Fruit fly (Drosophila melanogaster): ENCODE measurements around the gene Jon99Fi.
A peak's percentile ranks its signal among the peaks of the same experiment; 100 is the strongest.

Gene Jon99Fi

dm6 chr3R:30500226-30500625, 11.5 kb downstream of the Jon99Fi start, which contains the start of gene PH4alphaNE1:
TSS of gene PH4alphaNE1 (minus strand) at chr3R:30500326.
- no peak for TF ChIP-seq CrebA (GFP tag; optimal IDR thresholded peaks at IDR 0.05; ENCODE audit: borderline replicate concordance)
- TF ChIP-seq Hr83 (GFP tag; optimal IDR thresholded peaks at IDR 0.05; ENCODE audit: poor library complexity, severe bottlenecking) = no peak
- TF ChIP-seq dl (GFP tag; optimal IDR thresholded peaks at IDR 0.05; ENCODE audit: insufficient read depth in 1 of 2, partially characterized antibody in 2 of 2) = no peak
- no peak for TF ChIP-seq pan (optimal IDR thresholded peaks at IDR 0.05)
- TF ChIP-seq psq (GFP tag; optimal IDR thresholded peaks at IDR 0.05) = no peak

DNA sequence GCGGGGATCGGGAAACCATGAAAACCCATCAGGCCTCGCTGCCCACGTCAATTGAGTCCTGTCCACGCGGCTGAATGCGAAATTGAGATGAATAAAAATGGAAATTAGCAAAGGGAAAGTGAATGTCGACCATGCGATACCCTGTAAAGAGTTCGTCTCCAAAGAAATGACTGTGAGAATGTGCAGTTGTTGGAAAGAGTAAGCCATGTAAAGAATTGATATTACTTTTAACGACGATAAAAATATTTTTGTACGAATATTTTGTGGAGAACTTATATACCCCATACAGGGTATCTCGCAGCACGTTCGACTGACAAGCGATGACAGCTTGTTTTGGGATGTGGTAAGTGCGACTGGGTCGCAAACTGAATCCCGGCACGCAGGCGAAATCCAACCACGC, 12.4 kb downstream of the Jon99Fi start:
- TF ChIP-seq N (GFP tag; optimal IDR thresholded peaks at IDR 0.05) (no peak), brk (GFP tag; optimal IDR thresholded peaks at IDR 0.05) (no peak), usp (GFP tag; optimal IDR thresholded peaks at IDR 0.05) (no peak), pan (optimal IDR thresholded peaks at IDR 0.05) (peak; percentile 18), jim (GFP tag; optimal IDR thresholded peaks at IDR 0.05) (no peak), h (GFP tag; optimal IDR thresholded peaks at IDR 0.05) (peak; percentile 69), CrebA (GFP tag; optimal IDR thresholded peaks at IDR 0.05; ENCODE audit: borderline replicate concordance) (no peak), Mio (GFP tag; optimal IDR thresholded peaks at IDR 0.05) (no peak), rgr (GFP tag; optimal IDR thresholded peaks at IDR 0.05) (peak; percentile 60), HLH106 (tag; optimal IDR thresholded peaks at IDR 0.05) (peak; percentile 55), Jra (GFP tag; optimal IDR thresholded peaks at IDR 0.05) (no peak), CG9705 (GFP tag; optimal IDR thresholded peaks at IDR 0.05) (no peak), woc (GFP tag; optimal IDR thresholded peaks at IDR 0.05) (peak; percentile 18), Vsx2 (GFP tag; optimal IDR thresholded peaks at IDR 0.05; ENCODE audit: partially characterized antibody) (no peak), Sp1 (GFP tag; optimal IDR thresholded peaks at IDR 0.05) (no peak), dsf (GFP tag; optimal IDR thresholded peaks at IDR 0.05; ENCODE audit: borderline replicate concordance) (no peak), Hr83 (GFP tag; optimal IDR thresholded peaks at IDR 0.05; ENCODE audit: poor library complexity, severe bottlenecking) (no peak), Rel (GFP tag; optimal IDR thresholded peaks at IDR 0.05) (no peak), Rel (tag; optimal IDR thresholded peaks at IDR 0.05) (no peak), tai (GFP tag; optimal IDR thresholded peaks at IDR 0.05) (no peak), OdsH (GFP tag; optimal IDR thresholded peaks at IDR 0.05) (peak; percentile 35), dmrt93B (GFP tag; optimal IDR thresholded peaks at IDR 0.05) (peak; percentile 15), GATAd (GFP tag; optimal IDR thresholded peaks at IDR 0.05) (no peak), Abd-B (GFP tag; optimal IDR thresholded peaks at IDR 0.05) (no peak), foxo (GFP tag; optimal IDR thresholded peaks at IDR 0.05) (peak in 1 of 2 experiments; percentile 67), dl (GFP tag; optimal IDR thresholded peaks at IDR 0.05; ENCODE audit: insufficient read depth in 1 of 2, partially characterized antibody in 2 of 2) (no peak), sage (GFP tag; optimal IDR thresholded peaks at IDR 0.05) (no peak), psq (GFP tag; optimal IDR thresholded peaks at IDR 0.05) (no peak), sv (GFP tag; optimal IDR thresholded peaks at IDR 0.05) (peak; percentile 4), Hr78 (GFP tag; optimal IDR thresholded peaks at IDR 0.05) (no peak), Myc (optimal IDR thresholded peaks at IDR 0.05) (no peak), br (GFP tag; optimal IDR thresholded peaks at IDR 0.05) (peak; percentile 66), ey (GFP tag; optimal IDR thresholded peaks at IDR 0.05) (peak; percentile 53), Dif (GFP tag; optimal IDR thresholded peaks at IDR 0.05; ENCODE audit: partially characterized antibody) (no peak), Dfd (GFP tag; optimal IDR thresholded peaks at IDR 0.05) (no peak), CG32264 (GFP tag; optimal IDR thresholded peaks at IDR 0.05) (no peak), lola (GFP tag; optimal IDR thresholded peaks at IDR 0.05) (no peak), fru (GFP tag; optimal IDR thresholded peaks at IDR 0.05) (peak; percentile 50), Hnf4 (GFP tag; optimal IDR thresholded peaks at IDR 0.05) (no peak)

DNA sequence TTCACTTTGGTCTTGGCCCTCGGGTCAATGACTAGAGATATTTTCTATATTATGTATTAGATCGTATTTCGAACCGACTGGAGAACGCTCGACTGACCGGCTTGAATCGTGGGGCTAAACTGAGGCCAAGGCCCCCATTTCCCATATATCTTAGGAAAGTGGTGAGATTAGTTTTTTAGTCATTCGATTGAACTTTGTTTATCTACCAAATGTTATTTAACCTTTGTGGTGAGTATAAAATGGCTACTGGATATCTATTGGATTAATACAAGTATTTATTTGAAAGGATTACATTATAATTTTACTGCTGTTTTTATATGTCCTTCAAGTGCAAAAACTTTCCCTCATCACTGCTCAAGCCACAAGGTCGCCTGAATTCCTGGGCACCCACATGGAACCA, 14.6 kb downstream of the Jon99Fi start, which contains the start of gene CG31371:
CG31371 (minus strand) TSS at position 101 of the 400 bp plus-strand sequence.
- TF ChIP-seq Jra (GFP tag; optimal IDR thresholded peaks at IDR 0.05) (no peak), tai (GFP tag; optimal IDR thresholded peaks at IDR 0.05) (no peak), CrebA (GFP tag; optimal IDR thresholded peaks at IDR 0.05; ENCODE audit: borderline replicate concordance) (no peak), fru (GFP tag; optimal IDR thresholded peaks at IDR 0.05) (no peak), N (GFP tag; optimal IDR thresholded peaks at IDR 0.05) (no peak)
